Worm (Caenorhabditis elegans) whole organism, late embryonic: ENCODE results near the gene F25D1.3.

Experiments
- C08G9.2 ChIP-seq: sonication (generic microtip); optimal IDR thresholded peaks from 2 replicates; lab custom pipeline; 2016; ENCODE audit warnings: mild to moderate bottlenecking, missing genetic modification characterization, moderate library complexity, missing compliant biosample characterization
- C38D4.7 ChIP-seq: fragments of 200-800 bp; sonication (Bioruptor generic); optimal IDR thresholded peaks from 2 replicates; lab custom pipeline; 2018; ENCODE audit warnings: mild to moderate bottlenecking, missing genetic modification characterization, moderate library complexity, missing compliant biosample characterization
- F13H6.1 ChIP-seq: sonication (generic microtip); optimal IDR thresholded peaks from 2 replicates; lab custom pipeline; 2016; ENCODE audit warnings: missing genetic modification characterization, missing compliant biosample characterization
- K02D7.2 ChIP-seq: sonication (generic microtip); optimal IDR thresholded peaks from 2 replicates; lab custom pipeline; 2017; ENCODE audit warnings: mild to moderate bottlenecking, missing genetic modification characterization, missing compliant biosample characterization
- K09A11.1 ChIP-seq: sonication (generic microtip); optimal IDR thresholded peaks from 2 replicates; lab custom pipeline; 2017; ENCODE audit warnings: antibody characterized with exemption, mild to moderate bottlenecking, missing genetic modification characterization, missing compliant biosample characterization; ENCODE audit not compliant: insufficient read depth
- T23F11.4 ChIP-seq: fragments of 200-800 bp; sonication (Bioruptor generic); optimal IDR thresholded peaks from 2 replicates; lab custom pipeline; 2018; ENCODE audit warnings: mild to moderate bottlenecking, missing genetic modification characterization, missing compliant biosample characterization
- Y22D7AL.16 ChIP-seq: sonication (generic microtip); optimal IDR thresholded peaks from 2 replicates; lab custom pipeline; 2016; ENCODE audit warnings: missing genetic modification characterization, missing compliant biosample characterization
- ama-1 ChIP-seq: fragments of 150-350 bp; optimal IDR thresholded peaks from 2 replicates; lab custom pipeline; 2014
- ceh-14 ChIP-seq: sonication (generic microtip); optimal IDR thresholded peaks from 2 replicates; lab custom pipeline; 2016; ENCODE audit warnings: missing genotype, missing genetic modification characterization, missing compliant biosample characterization
- ceh-2 ChIP-seq: sonication (generic microtip); optimal IDR thresholded peaks from 2 replicates; lab custom pipeline; 2016; ENCODE audit warnings: missing genotype, missing genetic modification characterization, missing compliant biosample characterization
- ceh-34 ChIP-seq: sonication (generic microtip); optimal IDR thresholded peaks from 2 replicates; lab custom pipeline; 2016; ENCODE audit warnings: mild to moderate bottlenecking, missing genetic modification characterization, missing compliant biosample characterization
- ceh-45 ChIP-seq: fragments of 200-800 bp; sonication (Bioruptor generic); IDR thresholded peaks from 2 replicates; pipeline ENCODE4 v1.3.6; 2022; ENCODE audit warnings: missing genetic modification reagents, missing genetic modification characterization, missing compliant biosample characterization
- ceh-48 ChIP-seq: sonication (generic microtip); optimal IDR thresholded peaks from 2 replicates; lab custom pipeline; 2016; ENCODE audit warnings: missing genetic modification characterization, inconsistent platforms, missing compliant biosample characterization
- che-1 ChIP-seq: sonication (generic microtip); optimal IDR thresholded peaks from 2 replicates; lab custom pipeline; 2016; ENCODE audit warnings: mild to moderate bottlenecking, missing genetic modification characterization, missing compliant biosample characterization
- dve-1 ChIP-seq: sonication (generic microtip); optimal IDR thresholded peaks from 2 replicates; lab custom pipeline; 2017; ENCODE audit warnings: antibody characterized with exemption, mild to moderate bottlenecking, missing genetic modification characterization, missing compliant biosample characterization
- ets-4 ChIP-seq: sonication (generic microtip); optimal IDR thresholded peaks from 2 replicates; lab custom pipeline; 2016; ENCODE audit warnings: missing genetic modification characterization, missing compliant biosample characterization
- eyg-1 ChIP-seq: sonication (generic microtip); optimal IDR thresholded peaks from 2 replicates; lab custom pipeline; 2016; ENCODE audit warnings: missing genotype, missing genetic modification characterization, missing compliant biosample characterization
- fax-1 ChIP-seq: sonication (generic microtip); optimal IDR thresholded peaks from 2 replicates; lab custom pipeline; 2016; ENCODE audit warnings: missing genotype, missing genetic modification characterization, missing compliant biosample characterization
- fkh-6 ChIP-seq: sonication (generic microtip); optimal IDR thresholded peaks from 2 replicates; lab custom pipeline; 2016; ENCODE audit warnings: missing genetic modification characterization, missing compliant biosample characterization
- gmeb-2 ChIP-seq: sonication (generic microtip); optimal IDR thresholded peaks from 2 replicates; lab custom pipeline; 2016; ENCODE audit warnings: missing genetic modification characterization, inconsistent platforms, missing compliant biosample characterization
- hlh-15 ChIP-seq: sonication (generic microtip); optimal IDR thresholded peaks from 2 replicates; lab custom pipeline; 2016; ENCODE audit warnings: missing genetic modification characterization, missing compliant biosample characterization
- hlh-30 ChIP-seq: sonication (generic microtip); optimal IDR thresholded peaks from 2 replicates; lab custom pipeline; 2017; ENCODE audit warnings: antibody characterized with exemption, missing genetic modification characterization, missing compliant biosample characterization; ENCODE audit not compliant: insufficient read depth
- hlh-8 ChIP-seq: sonication (generic microtip); optimal IDR thresholded peaks from 2 replicates; lab custom pipeline; 2016; ENCODE audit warnings: missing genotype, missing genetic modification characterization, missing compliant biosample characterization
- madf-2 ChIP-seq: sonication (generic microtip); optimal IDR thresholded peaks from 2 replicates; lab custom pipeline; 2017; ENCODE audit warnings: missing genetic modification characterization, missing compliant biosample characterization
- nfya-1 ChIP-seq: sonication (generic microtip); optimal IDR thresholded peaks from 2 replicates; lab custom pipeline; 2017; ENCODE audit warnings: missing genetic modification characterization, mild to moderate bottlenecking, missing compliant biosample characterization, antibody characterized with exemption, moderate library complexity
- nhr-11 ChIP-seq: fragments of 150-350 bp; optimal IDR thresholded peaks from 2 replicates; lab custom pipeline; 2014; ENCODE audit warnings: missing biosample characterization, missing genetic modification characterization
- nhr-232 ChIP-seq: sonication (generic microtip); optimal IDR thresholded peaks from 2 replicates; lab custom pipeline; 2016; ENCODE audit warnings: missing genetic modification characterization, missing compliant biosample characterization
- odd-2 ChIP-seq: sonication (generic microtip); optimal IDR thresholded peaks from 2 replicates; lab custom pipeline; 2017; ENCODE audit warnings: antibody characterized with exemption, mild to moderate bottlenecking, missing genetic modification characterization, missing compliant biosample characterization
- pag-3 ChIP-seq: sonication (generic microtip); optimal IDR thresholded peaks from 2 replicates; lab custom pipeline; 2016; ENCODE audit warnings: missing compliant biosample characterization, missing genetic modification characterization, borderline replicate concordance
- pat-9 ChIP-seq: fragments of 200-800 bp; sonication (Bioruptor generic); optimal IDR thresholded peaks from 2 replicates; lab custom pipeline; 2018; ENCODE audit warnings: mild to moderate bottlenecking, missing genetic modification characterization, moderate library complexity, missing compliant biosample characterization
- pax-1 ChIP-seq: fragments of 150-350 bp; optimal IDR thresholded peaks from 2 replicates; lab custom pipeline; 2014; ENCODE audit warnings: missing biosample characterization, missing genetic modification characterization
- pha-4 ChIP-seq: fragments of 150-350 bp; optimal IDR thresholded peaks from 2 replicates; lab custom pipeline; 2018; ENCODE audit warnings: missing biosample characterization, missing genetic modification reagents, missing genetic modification characterization
- pqm-1 ChIP-seq: sonication (generic microtip); optimal IDR thresholded peaks from 2 replicates; lab custom pipeline; 2016; ENCODE audit warnings: missing genetic modification characterization, missing compliant biosample characterization
- ref-2 ChIP-seq: sonication (generic microtip); optimal IDR thresholded peaks from 2 replicates; lab custom pipeline; 2016; ENCODE audit warnings: missing genetic modification characterization, missing compliant biosample characterization
- sdc-2 ChIP-seq: sonication (generic microtip); optimal IDR thresholded peaks from 2 replicates; lab custom pipeline; 2016; ENCODE audit warnings: missing genotype, missing genetic modification characterization, missing compliant biosample characterization
- tbx-7 ChIP-seq: sonication (generic microtip); optimal IDR thresholded peaks from 2 replicates; lab custom pipeline; 2016; ENCODE audit warnings: missing genotype, missing genetic modification characterization, missing compliant biosample characterization
- zip-5 ChIP-seq: sonication (generic microtip); optimal IDR thresholded peaks from 2 replicates; lab custom pipeline; 2016; ENCODE audit warnings: missing genetic modification characterization, missing compliant biosample characterization
- ztf-16 ChIP-seq: sonication (generic microtip); optimal IDR thresholded peaks from 2 replicates; lab custom pipeline; 2017; ENCODE audit warnings: missing genetic modification characterization, missing compliant biosample characterization

F25D1.3 gene

DNA sequence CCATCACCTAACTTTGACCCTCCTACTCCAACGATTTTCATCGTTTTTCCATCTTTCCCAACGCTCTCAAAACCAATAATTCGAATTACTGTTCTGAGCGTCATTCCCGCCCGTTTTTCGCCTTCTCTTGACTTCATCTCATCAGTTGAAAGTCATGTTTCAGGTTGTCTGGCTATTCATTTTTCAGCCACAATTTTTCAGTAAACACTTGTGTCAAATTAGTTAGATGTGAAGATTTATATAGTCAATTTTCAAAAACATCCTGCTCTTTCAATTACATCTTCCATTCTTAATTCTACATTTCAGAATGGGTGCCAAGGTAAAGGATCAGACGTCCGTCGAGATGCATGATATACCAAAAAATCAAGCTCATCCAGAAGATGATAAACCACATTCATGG lies 44.1 kb downstream of the F25D1.3 start, which contains the start of gene del-6:
del-6 (plus strand) TSS at position 301 of the 400 bp plus-strand sequence.
- TF ChIP-seq fkh-6 (tag; lab: Kevin White, UChicago), result no peak
- TF ChIP-seq fax-1 (tag; lab: Kevin White, UChicago), result no peak
- TF ChIP-seq hlh-30 (tag; lab: Kevin White, UChicago), result no peak
- no peak for TF ChIP-seq C38D4.7 (GFP tag; lab: Kevin White, UChicago)
- TF ChIP-seq ref-2 (tag; lab: Kevin White, UChicago), result no peak
- no peak for TF ChIP-seq C08G9.2 (tag; lab: Kevin White, UChicago)
- TF ChIP-seq T23F11.4 (GFP tag; lab: Kevin White, UChicago), result no peak
- TF ChIP-seq sdc-2, result no peak
- no peak for TF ChIP-seq gmeb-2 (tag; lab: Kevin White, UChicago)
- TF ChIP-seq madf-2 (tag; lab: Kevin White, UChicago), result no peak
- no peak for TF ChIP-seq K09A11.1 (tag; lab: Kevin White, UChicago)
- no peak for TF ChIP-seq hlh-15
- TF ChIP-seq ceh-34 (tag; lab: Kevin White, UChicago), result no peak
- no peak for TF ChIP-seq Y22D7AL.16 (tag; lab: Kevin White, UChicago)

DNA sequence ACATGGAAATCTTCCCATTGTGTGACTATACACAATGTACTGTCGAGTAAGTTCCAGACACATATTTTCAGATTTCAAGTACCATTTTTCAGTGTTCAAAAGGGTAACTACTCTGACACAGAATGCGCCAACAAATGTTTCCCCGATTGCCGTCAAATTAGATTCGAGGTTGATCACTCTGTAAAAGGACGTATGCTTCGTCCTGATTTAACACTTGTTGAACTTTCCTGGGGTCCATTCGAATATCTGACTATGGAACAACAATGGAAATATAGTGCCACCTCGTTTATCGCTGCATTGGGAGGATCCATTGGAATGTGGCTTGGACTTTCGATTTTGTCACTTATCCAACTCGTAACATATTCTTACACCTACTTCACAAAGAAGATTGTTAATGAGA lies 45.7 kb downstream of the F25D1.3 start:
- no peak for TF ChIP-seq dve-1 (tag; lab: Kevin White, UChicago)
- no peak for TF ChIP-seq hlh-15
- no peak for TF ChIP-seq gmeb-2 (tag; lab: Kevin White, UChicago)
- no peak for TF ChIP-seq K02D7.2
- TF ChIP-seq F13H6.1 (tag; lab: Kevin White, UChicago), result no peak
- TF ChIP-seq nhr-232, result no peak
- no peak for TF ChIP-seq fkh-6 (tag; lab: Kevin White, UChicago)
- no peak for TF ChIP-seq eyg-1
- TF ChIP-seq ceh-14 (tag; lab: Kevin White, UChicago), result no peak
- TF ChIP-seq pat-9, result no peak
- TF ChIP-seq pax-1 (tag; lab: Kevin White, UChicago), result no peak
- no peak for TF ChIP-seq tbx-7
- TF ChIP-seq pha-4, result no peak
- no peak for TF ChIP-seq odd-2 (tag; lab: Kevin White, UChicago)
- TF ChIP-seq ceh-45, result no peak
- TF ChIP-seq ceh-34 (tag; lab: Kevin White, UChicago), result no peak
- TF ChIP-seq hlh-8 (tag; lab: Kevin White, UChicago), result no peak

DNA sequence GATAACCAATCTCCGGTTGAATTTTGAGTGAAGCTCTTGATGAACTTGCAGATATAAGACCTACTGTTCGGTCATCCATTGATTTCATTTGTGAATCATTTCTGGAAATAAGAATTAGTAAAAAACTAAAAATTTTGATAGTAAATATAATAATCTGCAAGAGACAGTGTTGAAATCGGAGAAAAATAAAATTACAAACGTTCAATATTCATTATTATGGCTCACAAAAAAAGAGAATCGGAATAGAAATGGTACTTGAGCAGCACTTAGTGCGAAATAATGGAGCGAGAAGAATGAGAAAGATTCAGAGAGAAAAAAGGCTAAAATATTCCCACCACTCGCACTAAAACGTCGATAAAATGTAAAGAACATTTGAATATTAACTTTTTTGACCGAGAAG lies 47.8 kb downstream of the F25D1.3 start, which contains the start of gene vps-54:
vps-54 (minus strand) TSS at position 101 of the 400 bp plus-strand sequence.
- TF ChIP-seq ama-1 (lab: Kevin White, UChicago) (no peak), K02D7.2 (no peak), ztf-16 (tag; lab: Kevin White, UChicago) (no peak), C08G9.2 (tag; lab: Kevin White, UChicago) (no peak), ceh-48 (tag; lab: Kevin White, UChicago) (no peak), odd-2 (tag; lab: Kevin White, UChicago) (no peak), pag-3 (tag; lab: Kevin White, UChicago) (no peak), pax-1 (tag; lab: Kevin White, UChicago) (no peak)

DNA sequence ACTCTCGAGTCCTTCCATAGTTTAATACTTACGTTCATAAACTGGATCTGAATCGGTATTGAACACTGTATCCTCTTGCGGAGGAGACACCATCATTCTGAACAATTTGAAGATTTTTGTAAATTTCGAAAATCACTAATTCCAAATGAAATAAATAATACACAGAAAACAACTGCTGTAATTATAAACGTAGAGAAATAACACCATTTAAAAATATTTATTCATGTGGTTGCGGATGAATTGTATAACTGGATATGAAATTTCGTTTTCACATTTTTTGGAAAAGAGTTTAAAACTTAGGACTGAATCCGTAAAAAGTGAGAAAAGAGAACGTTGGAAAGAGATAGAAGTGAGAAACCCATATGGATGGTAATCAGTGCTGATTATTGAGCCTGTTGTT lies 49.7 kb downstream of the F25D1.3 start, which contains the start of gene mics-1:
mics-1 (minus strand) TSS at position 101 of the 400 bp plus-strand sequence.
- TF ChIP-seq nhr-11 (tag; lab: Kevin White, UChicago) (no peak), ceh-2 (tag; lab: Kevin White, UChicago) (no peak), che-1 (tag; lab: Kevin White, UChicago) (no peak), nfya-1 (tag; lab: Kevin White, UChicago) (no peak), zip-5 (tag; lab: Kevin White, UChicago) (no peak), pqm-1 (tag; lab: Kevin White, UChicago) (no peak), ets-4 (tag; lab: Kevin White, UChicago) (no peak)
